Fruit fly (Drosophila melanogaster) whole organism, wandering third instar larva: Measurements from ENCODE around the gene elg1.

ENCODE experiments used
- Abd-B ChIP-seq: fragments of >200 bp; optimal IDR thresholded peaks from 2 replicates; lab custom pipeline; 2017; ENCODE audit warnings: missing biosample characterization, missing genetic modification characterization
- Dif ChIP-seq: fragments of 200-275, 200-300 bp; sonication (Bioruptor generic); optimal IDR thresholded peaks from 2 replicates; lab custom pipeline; 2018; ENCODE audit warnings: missing biosample characterization, missing genetic modification characterization; ENCODE audit not compliant: partially characterized antibody
- GATAd ChIP-seq: sonication (Bioruptor generic); optimal IDR thresholded peaks from 2 replicates; lab custom pipeline; 2016; ENCODE audit warnings: missing biosample characterization, missing genetic modification characterization
- Hr78 ChIP-seq: fragments of >200 bp; optimal IDR thresholded peaks from 2 replicates; lab custom pipeline; 2017; ENCODE audit warnings: missing biosample characterization, missing genetic modification characterization
- Hr83 ChIP-seq: fragments of 200-300 bp; sonication (Bioruptor generic); optimal IDR thresholded peaks from 2 replicates; lab custom pipeline; 2016; ENCODE audit warnings: missing biosample characterization, mild to moderate bottlenecking, missing genetic modification characterization, moderate library complexity; ENCODE audit not compliant: poor library complexity, severe bottlenecking
- br ChIP-seq: fragments of 200-800 bp; sonication (Bioruptor generic); optimal IDR thresholded peaks from 2 replicates; lab custom pipeline; 2016; ENCODE audit warnings: missing biosample characterization, missing genetic modification characterization
- brk ChIP-seq: fragments of 200-800 bp; sonication (Bioruptor generic); optimal IDR thresholded peaks from 2 replicates; lab custom pipeline; 2016; ENCODE audit warnings: missing biosample characterization, mild to moderate bottlenecking, missing genetic modification characterization
- dmrt93B ChIP-seq: fragments of 200-800 bp; sonication (Bioruptor generic); optimal IDR thresholded peaks from 2 replicates; lab custom pipeline; 2018; ENCODE audit warnings: missing biosample characterization, mild to moderate bottlenecking, missing genetic modification characterization
- dsf ChIP-seq: sonication (Bioruptor generic); optimal IDR thresholded peaks from 2 replicates; lab custom pipeline; 2016; ENCODE audit warnings: missing biosample characterization, missing genetic modification characterization, borderline replicate concordance
- jim ChIP-seq: fragments of 175-275, 200-325 bp; sonication (Bioruptor generic); optimal IDR thresholded peaks from 2 replicates; lab custom pipeline; 2016; ENCODE audit warnings: missing biosample characterization, mild to moderate bottlenecking, missing genetic modification characterization
- lola ChIP-seq: fragments of >200 bp; optimal IDR thresholded peaks from 2 replicates; lab custom pipeline; 2017; ENCODE audit warnings: missing biosample characterization, missing genetic modification characterization
- psq ChIP-seq: fragments of 200-800 bp; sonication (Bioruptor generic); optimal IDR thresholded peaks from 3 replicates; lab custom pipeline; 2017; ENCODE audit warnings: missing biosample characterization, mild to moderate bottlenecking, missing genetic modification characterization, moderate library complexity
- usp ChIP-seq: fragments of >200 bp; optimal IDR thresholded peaks from 2 replicates; lab custom pipeline; 2017; ENCODE audit warnings: missing biosample characterization, missing genetic modification characterization
- woc ChIP-seq: sonication (Bioruptor generic); optimal IDR thresholded peaks from 2 replicates; lab custom pipeline; 2016; ENCODE audit warnings: missing biosample characterization, mild to moderate bottlenecking, missing genetic modification characterization

- TF ChIP-seq psq (GFP tag; lab: Kevin White, UChicago) (no peak), Hr78 (GFP tag; lab: Kevin White, UChicago) (no peak), Hr83 (GFP tag; lab: Kevin White, UChicago) (no peak), usp (no peak), Abd-B (GFP tag; lab: Kevin White, UChicago) (no peak), Dif (no peak), lola (GFP tag; lab: Kevin White, UChicago) (no peak), jim (GFP tag; lab: Kevin White, UChicago) (no peak), GATAd (no peak), dsf (no peak), brk (GFP tag; lab: Kevin White, UChicago) (no peak), br (no peak), dmrt93B (GFP tag; lab: Kevin White, UChicago) (no peak), woc (no peak)
These were observed 18.3 kb downstream of the elg1 start for dm6 chr3L:16150161-16150538.
